Worm (Caenorhabditis elegans) whole organism, L1 larva: ENCODE results near the gene ZC196.4.

Experiments used
- C16A3.4 ChIP-seq: fragments of 150-350 bp; optimal IDR thresholded peaks from 2 replicates; lab custom pipeline; 2014; ENCODE audit warnings: missing biosample characterization, missing genetic modification characterization
- F16B12.6 ChIP-seq: fragments of 150-350 bp; optimal IDR thresholded peaks from 2 replicates; lab custom pipeline; 2014; ENCODE audit warnings: missing biosample characterization, missing genetic modification characterization
- Y116A8C.19 ChIP-seq: sonication (generic microtip); optimal IDR thresholded peaks from 2 replicates; lab custom pipeline; 2016; ENCODE audit warnings: missing compliant biosample characterization, missing genetic modification characterization, borderline replicate concordance
- aly-2 ChIP-seq: fragments of 150-350 bp; optimal IDR thresholded peaks from 2 replicates; lab custom pipeline; 2014; ENCODE audit warnings: missing biosample characterization, missing genetic modification characterization
- ama-1 ChIP-seq: fragments of 150-350 bp; optimal IDR thresholded peaks from 2 replicates; lab custom pipeline; 2014
- blmp-1 ChIP-seq: fragments of 150-350 bp; optimal IDR thresholded peaks from 2 replicates; lab custom pipeline; 2014; ENCODE audit warnings: missing biosample characterization, missing genetic modification characterization
- ces-1 ChIP-seq: fragments of 150-350 bp; optimal IDR thresholded peaks from 2 replicates; lab custom pipeline; 2014; ENCODE audit warnings: missing biosample characterization, missing genetic modification reagents, missing genetic modification characterization
- dpl-1 ChIP-seq, 3 experiments: fragments of 150-350 bp in 2 of 3; sonication (generic microtip) in 1 of 3; optimal IDR thresholded peaks; 2 replicates each; lab custom pipeline; 2014 to 2017; ENCODE audit warnings: missing biosample characterization in 3 of 3, missing genetic modification characterization in 3 of 3, missing genetic modification reagents in 3 of 3
- efl-1 ChIP-seq, 4 experiments: fragments of 150-350 bp; optimal IDR thresholded peaks in 3 of 4; peaks in 1 of 4; 1 replicate in 1 of 4; 2 replicates in 3 of 4; lab custom pipeline; 2014; ENCODE audit warnings: missing biosample characterization in 2 of 4, missing genetic modification characterization in 2 of 4, missing genetic modification reagents in 2 of 4
- efl-3 ChIP-seq: fragments of 200-800 bp; sonication (Bioruptor generic); optimal IDR thresholded peaks from 2 replicates; lab custom pipeline; 2018; ENCODE audit warnings: mild to moderate bottlenecking, missing genetic modification characterization, missing compliant biosample characterization
- elt-2 ChIP-seq: sonication (generic microtip); optimal IDR thresholded peaks from 2 replicates; lab custom pipeline; 2016; ENCODE audit warnings: missing genetic modification characterization, mild to moderate bottlenecking, inconsistent platforms, missing compliant biosample characterization, missing genetic modification reagents
- ets-5 ChIP-seq: fragments of 200-800 bp; sonication (Bioruptor generic); IDR thresholded peaks from 2 replicates; pipeline ENCODE4 v1.3.6; 2022; ENCODE audit warnings: missing genetic modification characterization, missing compliant biosample characterization
- fkh-8 ChIP-seq: sonication (generic microtip); optimal IDR thresholded peaks from 2 replicates; lab custom pipeline; 2016; ENCODE audit warnings: mild to moderate bottlenecking, missing genetic modification characterization, missing compliant biosample characterization
- fos-1 ChIP-seq: fragments of 150-350 bp; optimal IDR thresholded peaks from 2 replicates; lab custom pipeline; 2014; ENCODE audit warnings: missing biosample characterization, missing genetic modification characterization
- grh-1 ChIP-seq: fragments of 200-800 bp; sonication (Bioruptor generic); IDR thresholded peaks from 2 replicates; pipeline ENCODE4 v1.3.6; 2022; ENCODE audit warnings: missing genetic modification reagents, missing genetic modification characterization, missing compliant biosample characterization
- lin-13 ChIP-seq: fragments of 150-350 bp; optimal IDR thresholded peaks from 2 replicates; lab custom pipeline; 2014; ENCODE audit warnings: missing biosample characterization, missing genetic modification reagents, missing genetic modification characterization
- lin-14 ChIP-seq: fragments of 200-800 bp; sonication (Bioruptor generic); optimal IDR thresholded peaks from 2 replicates; lab custom pipeline; 2018; ENCODE audit warnings: mild to moderate bottlenecking, missing genetic modification characterization, moderate library complexity, missing compliant biosample characterization
- lin-35 ChIP-seq, 2 experiments: fragments of 150-350 bp; optimal IDR thresholded peaks; 2 replicates each; lab custom pipeline; 2014; ENCODE audit warnings: missing biosample characterization in 2 of 2, missing genetic modification characterization in 2 of 2, missing genetic modification reagents in 2 of 2
- mef-2 ChIP-seq: fragments of 150-350 bp; optimal IDR thresholded peaks from 2 replicates; lab custom pipeline; 2014; ENCODE audit warnings: missing biosample characterization, missing genetic modification characterization
- mep-1 ChIP-seq: fragments of 150-350 bp; optimal IDR thresholded peaks from 2 replicates; lab custom pipeline; 2014; ENCODE audit warnings: missing biosample characterization, missing genetic modification characterization
- nhr-11 ChIP-seq: fragments of 150-350 bp; optimal IDR thresholded peaks from 2 replicates; lab custom pipeline; 2014; ENCODE audit warnings: missing biosample characterization, missing genetic modification characterization
- nhr-20 ChIP-seq: sonication (generic microtip); optimal IDR thresholded peaks from 2 replicates; lab custom pipeline; 2016; ENCODE audit warnings: mild to moderate bottlenecking, missing genetic modification characterization, missing compliant biosample characterization
- nhr-76 ChIP-seq: sonication (generic microtip); optimal IDR thresholded peaks from 2 replicates; lab custom pipeline; 2017; ENCODE audit warnings: missing biosample characterization, missing genetic modification characterization
- nhr-77 ChIP-seq: fragments of 150-350 bp; optimal IDR thresholded peaks from 2 replicates; lab custom pipeline; 2014; ENCODE audit warnings: missing biosample characterization, missing genetic modification characterization
- nhr-90 ChIP-seq: sonication (generic microtip); optimal IDR thresholded peaks from 2 replicates; lab custom pipeline; 2016; ENCODE audit warnings: mild to moderate bottlenecking, missing genetic modification characterization, missing compliant biosample characterization; ENCODE audit not compliant: poor library complexity
- pqm-1 ChIP-seq: sonication (generic microtip); optimal IDR thresholded peaks from 3 replicates; lab custom pipeline; 2017; ENCODE audit warnings: missing biosample characterization, missing genetic modification characterization
- rnt-1 ChIP-seq: sonication (generic microtip); optimal IDR thresholded peaks from 2 replicates; lab custom pipeline; 2016; ENCODE audit warnings: mild to moderate bottlenecking, missing genetic modification characterization, moderate library complexity, missing compliant biosample characterization
- snu-23 ChIP-seq: sonication (generic microtip); optimal IDR thresholded peaks from 2 replicates; lab custom pipeline; 2016; ENCODE audit warnings: missing genetic modification characterization, missing compliant biosample characterization
- sup-37 ChIP-seq: fragments of 200-800 bp; sonication (Bioruptor generic); optimal IDR thresholded peaks from 2 replicates; lab custom pipeline; 2018; ENCODE audit warnings: mild to moderate bottlenecking, missing genetic modification characterization, missing compliant biosample characterization
- tbx-2 ChIP-seq: sonication (generic microtip); optimal IDR thresholded peaks from 2 replicates; lab custom pipeline; 2016; ENCODE audit warnings: missing genetic modification characterization, missing compliant biosample characterization
- tlp-1 ChIP-seq: fragments of 150-350 bp; optimal IDR thresholded peaks from 2 replicates; lab custom pipeline; 2014; ENCODE audit warnings: missing biosample characterization, missing genetic modification characterization
- unc-62 ChIP-seq: fragments of 150-350 bp; optimal IDR thresholded peaks from 2 replicates; lab custom pipeline; 2014; ENCODE audit warnings: missing biosample characterization, missing genetic modification reagents, missing genetic modification characterization
- xbp-1 ChIP-seq: sonication (generic microtip); optimal IDR thresholded peaks from 2 replicates; lab custom pipeline; 2016; ENCODE audit warnings: missing genetic modification characterization, missing compliant biosample characterization
- zip-4 ChIP-seq: fragments of 200-800 bp; sonication (Bioruptor generic); optimal IDR thresholded peaks from 2 replicates; lab custom pipeline; 2018; ENCODE audit warnings: mild to moderate bottlenecking, missing genetic modification characterization, moderate library complexity, missing compliant biosample characterization

ZC196.4 gene

ce11 chrV:8776270-8776669 is 43.4 kb downstream of the ZC196.4 start, which contains the start of gene B0507.1:
TSS of gene B0507.1 (plus strand) at chrV:8776570.
- TF ChIP-seq xbp-1 (tag; lab: Kevin White, UChicago) (no peak), nhr-20 (tag; lab: Kevin White, UChicago) (no peak), aly-2 (tag; lab: Kevin White, UChicago) (no peak), grh-1 (GFP tag; lab: Robert Waterston, UW) (no peak), fos-1 (no peak), tlp-1 (tag; lab: Kevin White, UChicago) (no peak), F16B12.6 (tag; lab: Kevin White, UChicago) (no peak), fkh-8 (tag; lab: Kevin White, UChicago) (no peak), ces-1 (no peak), tbx-2 (no peak), zip-4 (GFP tag; lab: Kevin White, UChicago) (no peak), blmp-1 (tag; lab: Kevin White, UChicago) (no peak), lin-14 (GFP tag; lab: Kevin White, UChicago) (no peak), efl-1 (optimal IDR thresholded peaks at IDR 0.05; lab: Kevin White, UChicago) (no peak), efl-1 (GFP tag; optimal IDR thresholded peaks at IDR 0.05 in 1 of 2; lab: Kevin White, UChicago) (no peak)

DNA sequence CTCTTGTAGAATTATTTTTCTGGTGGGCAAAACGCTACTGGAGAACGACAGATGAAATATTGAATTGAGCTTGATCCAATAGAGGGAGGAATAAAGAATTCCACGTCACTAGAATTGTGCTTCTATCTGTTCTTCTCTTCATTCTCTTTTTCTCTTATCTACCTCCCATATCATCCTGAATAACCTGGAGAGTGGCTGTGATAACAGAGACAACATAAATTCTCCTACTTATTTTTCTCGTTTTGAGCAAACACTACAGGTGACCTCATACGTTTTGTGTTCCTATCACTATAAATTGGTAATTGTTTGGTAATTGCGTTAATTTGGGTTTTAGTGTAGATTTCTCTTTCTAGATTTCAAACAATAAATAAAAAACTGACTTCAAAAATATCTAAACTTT is 48.3 kb downstream of the ZC196.4 start:
- peak; percentile 17 for TF ChIP-seq elt-2 (tag; lab: Kevin White, UChicago)
- no peak for TF ChIP-seq efl-1 (optimal IDR thresholded peaks at IDR 0.05; lab: Kevin White, UChicago)
- TF ChIP-seq efl-1 (GFP tag; optimal IDR thresholded peaks at IDR 0.05 in 1 of 2; lab: Kevin White, UChicago) = peak in 1 of 2 experiments; percentile 34
- TF ChIP-seq dpl-1 (GFP tag; optimal IDR thresholded peaks at IDR 0.05; lab: Kevin White, UChicago) = no peak
- peak; percentile 2 for TF ChIP-seq lin-14 (GFP tag; lab: Kevin White, UChicago)
- TF ChIP-seq tlp-1 (tag; lab: Kevin White, UChicago) = no peak
- no peak for TF ChIP-seq C16A3.4
- TF ChIP-seq pqm-1 (tag; lab: Kevin White, UChicago) = peak; percentile 63
- TF ChIP-seq nhr-76 (tag; lab: Kevin White, UChicago) = no peak

DNA sequence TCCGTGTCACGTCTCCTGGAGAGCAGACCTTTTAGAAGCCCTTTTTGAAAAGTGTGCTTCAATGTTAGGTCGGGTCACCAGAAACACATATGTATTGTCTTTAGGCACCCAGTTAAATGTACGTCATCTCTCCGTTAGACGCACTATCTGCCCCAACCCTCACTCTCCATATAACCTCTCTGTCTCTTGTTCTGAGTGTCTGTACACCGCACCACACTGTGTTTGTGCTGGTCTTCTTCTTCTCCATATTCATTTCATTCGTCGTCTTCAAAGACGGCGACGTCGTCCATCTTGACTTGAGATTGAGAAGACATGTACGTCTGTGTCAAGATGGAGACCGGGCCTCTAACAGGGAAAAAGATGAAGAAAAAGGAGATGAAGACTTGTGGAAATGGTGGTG is 49.2 kb downstream of the ZC196.4 start:
- TF ChIP-seq snu-23 (GFP tag; lab: Kevin White, UChicago) (no peak), ama-1 (no peak), nhr-90 (tag; lab: Kevin White, UChicago) (no peak), lin-35 (GFP tag; optimal IDR thresholded peaks at IDR 0.05; lab: Kevin White, UChicago) (no peak), rnt-1 (tag; lab: Kevin White, UChicago) (no peak), efl-3 (GFP tag; lab: Kevin White, UChicago) (no peak), F16B12.6 (tag; lab: Kevin White, UChicago) (no peak), xbp-1 (tag; lab: Kevin White, UChicago) (no peak), mep-1 (tag; lab: Kevin White, UChicago) (peak; percentile 39), sup-37 (GFP tag; lab: Kevin White, UChicago) (no peak), efl-1 (optimal IDR thresholded peaks at IDR 0.05; lab: Kevin White, UChicago) (no peak), efl-1 (GFP tag; optimal IDR thresholded peaks at IDR 0.05 in 1 of 2; lab: Kevin White, UChicago) (no peak), grh-1 (GFP tag; lab: Robert Waterston, UW) (no peak), Y116A8C.19 (tag; lab: Kevin White, UChicago) (no peak), pqm-1 (tag; lab: Kevin White, UChicago) (no peak), nhr-11 (no peak), unc-62 (no peak), lin-14 (GFP tag; lab: Kevin White, UChicago) (peak; percentile 13), C16A3.4 (no peak), nhr-20 (tag; lab: Kevin White, UChicago) (peak; percentile 1), ets-5 (no peak), mef-2 (tag; lab: Kevin White, UChicago) (no peak), aly-2 (tag; lab: Kevin White, UChicago) (no peak)
- TF ChIP-seq, all 84 proteins: peak for 3

ce11 chrV:8784485-8784884 is 51.6 kb downstream of the ZC196.4 start:
- TF ChIP-seq nhr-77 (tag; lab: Kevin White, UChicago) (peak; percentile 4), lin-13 (no peak)
- TF ChIP-seq, all 84 proteins: peak for 1
